Worm (Caenorhabditis elegans): ENCODE data around the gene rps-29.

rps-29 gene

DNA sequence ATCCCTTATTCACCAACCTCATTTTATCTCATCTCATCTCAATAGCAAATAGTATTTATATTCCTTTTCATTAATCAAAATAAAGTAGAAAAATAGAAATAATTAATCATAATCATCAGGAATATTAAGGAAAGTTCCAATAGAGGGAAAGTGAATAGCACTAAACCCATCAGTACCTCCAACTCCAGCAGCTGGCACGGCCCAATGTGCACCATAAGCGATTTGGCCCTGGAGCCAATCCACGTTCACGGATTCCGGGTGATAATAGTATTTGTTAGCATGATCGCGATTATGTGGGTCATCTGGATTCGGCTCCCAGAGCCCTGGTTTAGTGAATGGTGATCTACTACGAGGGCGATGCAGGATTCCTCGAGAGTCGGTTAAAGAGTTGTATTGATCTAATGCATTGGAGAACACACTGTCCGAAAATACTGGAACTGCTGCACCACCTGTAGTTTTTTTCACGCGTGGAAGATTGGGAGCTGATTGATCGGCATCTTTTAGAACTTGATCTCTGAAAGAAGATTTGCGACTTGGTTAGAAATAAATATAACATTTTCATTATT lies 41.7 kb downstream of the rps-29 start (continued):
- no peak for TF ChIP-seq F23B12.7 (tag; optimal IDR thresholded peaks at IDR 0.05; ENCODE audit: insufficient read depth)
- no peak for TF ChIP-seq F55B11.4 (tag; optimal IDR thresholded peaks at IDR 0.05; ENCODE audit: borderline replicate concordance, insufficient read depth)
- no peak for TF ChIP-seq rec-8 (tag; optimal IDR thresholded peaks at IDR 0.05)
- TF ChIP-seq repo-1 (tag; optimal IDR thresholded peaks at IDR 0.05), result peak; percentile 99
- peak; percentile 99 for TF ChIP-seq nfyb-1 (GFP tag; IDR thresholded peaks at IDR 0.05)
- TF ChIP-seq rpc-1 (optimal IDR thresholded peaks at IDR 0.05), result no peak
- TF ChIP-seq rpc-1 (tag; optimal IDR thresholded peaks at IDR 0.05), result no peak
- TF ChIP-seq ceh-58 (GFP tag; IDR thresholded peaks at IDR 0.05), result peak; percentile 88; the same call in 1 of the 2 replicates
- no peak for TF ChIP-seq unc-62 (GFP tag; optimal IDR thresholded peaks at IDR 0.05)
- TF ChIP-seq F10E7.11 (tag; optimal IDR thresholded peaks at IDR 0.05), result peak; percentile 98
- TF ChIP-seq pbrm-1 (GFP tag; IDR thresholded peaks at IDR 0.05), result peak; percentile 96
- TF ChIP-seq D2030.7 (GFP tag; IDR thresholded peaks at IDR 0.05), result no peak
- TF ChIP-seq egl-18 (GFP tag; IDR thresholded peaks at IDR 0.05), result peak; percentile 89
- peak; percentile 44 for TF ChIP-seq B0261.1 (tag; optimal IDR thresholded peaks at IDR 0.05)
- no peak for TF ChIP-seq ztf-28 (GFP tag; IDR thresholded peaks at IDR 0.05)
- peak; percentile 62 for TF ChIP-seq pha-4 (tag; optimal IDR thresholded peaks at IDR 0.05)
- no peak for TF ChIP-seq madf-8 (GFP tag; conservative IDR thresholded peaks at IDR 0.05)
- peak; percentile 72; the same call in 1 of the 2 replicates for TF ChIP-seq F39B2.1 (GFP tag; IDR thresholded peaks at IDR 0.05)
- peak; percentile 97 for TF ChIP-seq lin-26 (GFP tag; IDR thresholded peaks at IDR 0.05)
- no peak for TF ChIP-seq snpc-4 (GFP tag; optimal IDR thresholded peaks at IDR 0.05)
- TF ChIP-seq snpc-4 (tag; optimal IDR thresholded peaks at IDR 0.05), result peak in 2 of 4 experiments; percentile 27 to 48
- TF ChIP-seq snpc-1.1 (tag; optimal IDR thresholded peaks at IDR 0.05; ENCODE audit: insufficient read depth), result no peak
- peak; percentile 93 for TF ChIP-seq C17E4.6 (GFP tag; IDR thresholded peaks at IDR 0.05)
- TF ChIP-seq hlh-26 (GFP tag; conservative IDR thresholded peaks at IDR 0.05), result no peak
- peak; percentile 93; the same call in 1 of the 2 replicates for TF ChIP-seq nfya-2 (GFP tag; IDR thresholded peaks at IDR 0.05)
- TF ChIP-seq hmg-20 (GFP tag; IDR thresholded peaks at IDR 0.05), result peak; percentile 75
- peak; percentile 87 for TF ChIP-seq B0035.1 (tag; optimal IDR thresholded peaks at IDR 0.05)
- TF ChIP-seq efl-1 (GFP tag; optimal IDR thresholded peaks at IDR 0.05), result no peak
- peak; percentile 73 for TF ChIP-seq F22D6.2 (tag; optimal IDR thresholded peaks at IDR 0.05)
- TF ChIP-seq die-1 (tag; optimal IDR thresholded peaks at IDR 0.05), result peak; percentile 54
- peak; percentile 79 for TF ChIP-seq madf-6 (GFP tag; IDR thresholded peaks at IDR 0.05)
- TF ChIP-seq madf-3 (GFP tag; IDR thresholded peaks at IDR 0.05), result peak; percentile 94
- TF ChIP-seq nhr-179 (tag; optimal IDR thresholded peaks at IDR 0.05), result peak; percentile 45
- TF ChIP-seq ama-1 (optimal IDR thresholded peaks at IDR 0.05), result peak; percentile 91
- peak in 1 of 2 experiments; percentile 65 for TF ChIP-seq ama-1 (GFP tag; optimal IDR thresholded peaks at IDR 0.05)
- TF ChIP-seq dpl-1 (GFP tag; optimal IDR thresholded peaks at IDR 0.05), result no peak
- TF ChIP-seq him-1 (tag; optimal IDR thresholded peaks at IDR 0.05), result no peak
- peak; percentile 74 for TF ChIP-seq tbp1 (GFP tag; optimal IDR thresholded peaks at IDR 0.05)
- TF ChIP-seq lin-54 (GFP tag; optimal IDR thresholded peaks at IDR 0.05), result peak; percentile 70
- TF ChIP-seq tlf-1 (GFP tag; optimal IDR thresholded peaks at IDR 0.05), result peak; percentile 92
- TF ChIP-seq nhr-27 (tag; optimal IDR thresholded peaks at IDR 0.05), result peak; percentile 98
- TF ChIP-seq xnd-1 (tag; optimal IDR thresholded peaks at IDR 0.05), result no peak
- TF ChIP-seq mes-4 (tag; optimal IDR thresholded peaks at IDR 0.05), result no peak
- no peak for TF ChIP-seq ccch-3 (GFP tag; optimal IDR thresholded peaks at IDR 0.05)
- TF ChIP-seq bed-2 (GFP tag; IDR thresholded peaks at IDR 0.05), result no peak
- peak; percentile 94 for TF ChIP-seq ceh-40 (GFP tag; IDR thresholded peaks at IDR 0.05)
- TF ChIP-seq lin-35 (GFP tag; optimal IDR thresholded peaks at IDR 0.05), result peak in 2 of 3 experiments; percentile 36 to 47
- peak; percentile 31 for TF ChIP-seq nhr-80 (tag; optimal IDR thresholded peaks at IDR 0.05)
- peak; percentile 88 for TF ChIP-seq zfh-2 (GFP tag; conservative IDR thresholded peaks at IDR 0.05)

Measured in whole organism, young adult.